Fruit fly (Drosophila melanogaster) whole organism, prepupa: ENCODE data around the gene MED10.

Source experiments
- CG10669 ChIP-seq: fragments of 200-800 bp; sonication (Bioruptor generic); optimal IDR thresholded peaks from 3 replicates; lab custom pipeline; 2018; ENCODE audit warnings: missing biosample characterization, mild to moderate bottlenecking, missing genetic modification characterization, moderate library complexity
- CG11294 ChIP-seq: fragments of 200-800 bp; sonication (Bioruptor generic); IDR thresholded peaks from 2 replicates; pipeline ENCODE4 v1.3.6; 2022; ENCODE audit warnings: missing biosample characterization, missing genetic modification characterization
- CG6854 ChIP-seq: fragments of 200-800 bp; sonication (Bioruptor generic); optimal IDR thresholded peaks from 2 replicates; lab custom pipeline; 2017; ENCODE audit warnings: missing biosample characterization, mild to moderate bottlenecking, missing genetic modification characterization
- CG7368 ChIP-seq: fragments of 200-800 bp; sonication (Bioruptor generic); optimal IDR thresholded peaks from 3 replicates; lab custom pipeline; 2016; ENCODE audit warnings: missing biosample characterization, missing genetic modification characterization
- Gug ChIP-seq: fragments of 200-800 bp; sonication (Bioruptor generic); IDR thresholded peaks from 2 replicates; pipeline ENCODE4 v1.3.6; 2022; ENCODE audit warnings: missing biosample characterization, missing genetic modification characterization
- Hr39 ChIP-seq: fragments of 200-800 bp; sonication (Bioruptor generic); optimal IDR thresholded peaks from 2 replicates; lab custom pipeline; 2016; ENCODE audit warnings: missing biosample characterization, missing genetic modification characterization
- Sox14 ChIP-seq: fragments of 200-800 bp; sonication (Bioruptor generic); optimal IDR thresholded peaks from 3 replicates; lab custom pipeline; 2016; ENCODE audit warnings: missing biosample characterization, missing genetic modification characterization
- Sox15 ChIP-seq: fragments of 200-800 bp; sonication (Bioruptor generic); optimal IDR thresholded peaks from 3 replicates; lab custom pipeline; 2016; ENCODE audit warnings: missing biosample characterization, missing genetic modification characterization
- esn ChIP-seq: fragments of 200-800 bp; sonication (Bioruptor generic); optimal IDR thresholded peaks from 2 replicates; lab custom pipeline; 2016; ENCODE audit warnings: missing biosample characterization, mild to moderate bottlenecking, missing genetic modification characterization, moderate library complexity
- fd85E ChIP-seq: fragments of 200-800 bp; sonication (Bioruptor generic); optimal IDR thresholded peaks from 3 replicates; lab custom pipeline; 2016; ENCODE audit warnings: missing biosample characterization, missing genetic modification characterization
- ss ChIP-seq, 2 experiments: fragments of 200-800 bp; sonication (Bioruptor generic); optimal IDR thresholded peaks; 2 replicates in 1 of 2; 3 replicates in 1 of 2; lab custom pipeline; 2017 to 2018; ENCODE audit warnings: mild to moderate bottlenecking in 2 of 2, missing biosample characterization in 2 of 2, missing genetic modification characterization in 2 of 2, moderate library complexity in 1 of 2

DNA sequence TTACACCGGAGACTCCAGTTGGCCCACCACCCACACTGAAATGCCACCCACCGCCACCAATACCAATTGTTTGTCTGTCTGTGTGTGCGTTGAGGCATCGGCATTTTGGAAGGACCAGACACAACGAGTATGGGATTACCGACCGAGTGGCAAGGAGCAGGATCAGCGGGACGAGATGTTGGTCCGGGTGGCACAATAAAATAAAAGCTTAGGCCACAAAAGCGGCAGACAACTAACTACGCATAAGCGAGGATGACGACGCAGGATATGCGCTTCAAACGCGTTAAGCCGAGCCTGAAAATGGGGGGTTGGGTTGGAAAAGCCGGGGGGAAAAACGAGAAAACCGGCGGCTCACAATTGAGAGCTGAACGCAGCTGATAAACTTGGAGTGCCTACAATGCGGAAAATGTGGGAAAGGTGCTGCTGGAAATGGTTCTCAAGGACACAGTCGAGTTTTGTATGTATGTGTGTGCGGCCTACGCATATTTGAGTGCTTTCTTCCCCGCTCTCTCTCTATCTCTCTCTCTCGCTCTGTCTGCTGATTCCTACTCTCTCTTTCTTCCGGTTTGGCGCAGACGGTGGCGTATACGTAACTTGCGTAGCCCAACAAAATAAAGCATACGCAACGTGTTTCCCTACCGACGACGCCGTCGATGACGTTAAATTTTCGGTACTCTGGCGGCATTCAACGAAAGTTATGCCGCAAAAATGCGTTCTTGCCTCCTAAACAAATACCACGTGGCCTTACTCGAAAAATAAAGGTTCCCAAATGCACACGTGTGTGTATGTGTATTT, 39.1 kb upstream of the MED10 start:
- no peak for TF ChIP-seq Hr39
- TF ChIP-seq Sox15 = no peak
- TF ChIP-seq Gug (GFP tag; lab: Robert Waterston, UW) = no peak
- TF ChIP-seq Sox14 = no peak
- TF ChIP-seq CG6854 (GFP tag; lab: Kevin White, UChicago) = no peak
- no peak for TF ChIP-seq CG7368 (GFP tag; lab: Kevin White, UChicago)
- no peak for TF ChIP-seq esn (GFP tag; lab: Kevin White, UChicago)
- TF ChIP-seq ss (GFP tag; optimal IDR thresholded peaks at IDR 0.05; lab: Kevin White, UChicago) = no peak
- TF ChIP-seq CG10669 (GFP tag; lab: Kevin White, UChicago) = no peak
- TF ChIP-seq fd85E = no peak
- TF ChIP-seq CG11294 = no peak
